Fruit fly (Drosophila melanogaster): Measurements from ENCODE around the gene if.

if gene

DNA sequence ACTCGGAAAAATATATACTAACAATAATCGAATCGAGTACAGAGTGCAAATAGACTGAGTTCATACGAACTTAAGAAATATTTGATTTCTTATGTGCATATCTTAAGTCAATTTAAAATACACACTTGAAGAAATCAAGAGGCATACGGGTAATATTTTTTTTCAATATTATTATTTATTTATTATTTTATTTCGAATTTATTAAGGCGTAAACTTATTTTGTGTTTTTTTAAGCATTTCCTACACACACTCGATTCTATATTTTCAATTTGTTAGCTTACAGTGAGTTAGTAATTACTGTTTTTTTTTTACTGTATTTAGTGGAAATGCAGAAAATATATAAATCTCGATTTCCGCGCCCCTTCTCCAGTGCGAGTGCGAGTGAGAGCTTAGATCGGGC lies 30.0 kb upstream of the if start (continued):
- TF ChIP-seq bbx (GFP tag; IDR thresholded peaks at IDR 0.05; ENCODE audit: partially characterized antibody) (no peak), CG5953 (GFP tag; IDR thresholded peaks at IDR 0.05) (no peak), CG7786 (GFP tag; optimal IDR thresholded peaks at IDR 0.05) (no peak), klu (GFP tag; IDR thresholded peaks at IDR 0.05) (no peak), CG18619 (GFP tag; optimal IDR thresholded peaks at IDR 0.05) (no peak), C15 (GFP tag; IDR thresholded peaks at IDR 0.05) (no peak), MBD-R2 (GFP tag; IDR thresholded peaks at IDR 0.05) (no peak), H15 (GFP tag; IDR thresholded peaks at IDR 0.05) (no peak), H2.0 (GFP tag; IDR thresholded peaks at IDR 0.05) (peak; percentile 24; the same call in 1 of the 2 replicates), CG7372 (GFP tag; IDR thresholded peaks at IDR 0.05) (no peak), HmgZ (tag; optimal IDR thresholded peaks at IDR 0.05) (no peak), Adf1 (GFP tag; IDR thresholded peaks at IDR 0.05) (no peak), slp2 (GFP tag; optimal IDR thresholded peaks at IDR 0.05) (no peak), amos (GFP tag; IDR thresholded peaks at IDR 0.05; ENCODE audit: partially characterized antibody) (no peak), CG3995 (GFP tag; optimal IDR thresholded peaks at IDR 0.05) (no peak), CG14965 (GFP tag; optimal IDR thresholded peaks at IDR 0.05; ENCODE audit: borderline replicate concordance) (no peak), Usf (GFP tag; optimal IDR thresholded peaks at IDR 0.05) (no peak), scrt (GFP tag; optimal IDR thresholded peaks at IDR 0.05) (no peak), fd96Cb (tag; optimal IDR thresholded peaks at IDR 0.05) (peak; percentile 36), lab (GFP tag; optimal IDR thresholded peaks at IDR 0.05) (no peak), CG1024 (GFP tag; IDR thresholded peaks at IDR 0.05) (no peak), CkIIα-i1 (GFP tag; IDR thresholded peaks at IDR 0.05) (no peak), stwl (tag; optimal IDR thresholded peaks at IDR 0.05) (no peak), Eip74EF (GFP tag; optimal IDR thresholded peaks at IDR 0.05) (no peak), vfl (GFP tag; optimal IDR thresholded peaks at IDR 0.05) (no peak), Sox102F (GFP tag; optimal IDR thresholded peaks at IDR 0.05) (peak; percentile 46), pfk (GFP tag; optimal IDR thresholded peaks at IDR 0.05) (no peak), CG42726 (GFP tag; IDR thresholded peaks at IDR 0.05; ENCODE audit: partially characterized antibody) (no peak), lola (GFP tag; optimal IDR thresholded peaks at IDR 0.05) (no peak), CG10543 (GFP tag; optimal IDR thresholded peaks at IDR 0.05) (no peak), Abd-B (GFP tag; optimal IDR thresholded peaks at IDR 0.05) (no peak), cas (GFP tag; IDR thresholded peaks at IDR 0.05) (no peak), CG14050 (GFP tag; IDR thresholded peaks at IDR 0.05) (no peak), en (GFP tag; optimal IDR thresholded peaks at IDR 0.05) (no peak), Pdp1 (GFP tag; optimal IDR thresholded peaks at IDR 0.05) (no peak), cato (GFP tag; optimal IDR thresholded peaks at IDR 0.05; ENCODE audit: borderline replicate concordance) (no peak), tup (GFP tag; optimal IDR thresholded peaks at IDR 0.05) (no peak), croc (GFP tag; conservative IDR thresholded peaks at IDR 0.05) (no peak), CG13123 (GFP tag; optimal IDR thresholded peaks at IDR 0.05) (no peak), nerfin-2 (GFP tag; IDR thresholded peaks at IDR 0.05; ENCODE audit: partially characterized antibody) (no peak), pho (GFP tag; optimal IDR thresholded peaks at IDR 0.05) (no peak), wek (GFP tag; optimal IDR thresholded peaks at IDR 0.05) (no peak), Hmx (GFP tag; optimal IDR thresholded peaks at IDR 0.05) (no peak), Fer1 (GFP tag; optimal IDR thresholded peaks at IDR 0.05) (no peak), Drgx (GFP tag; IDR thresholded peaks at IDR 0.05) (no peak), tgo (GFP tag; IDR thresholded peaks at IDR 0.05) (peak; percentile 21; the same call in 2 of the 3 replicates), chn (GFP tag; optimal IDR thresholded peaks at IDR 0.05) (no peak), chinmo (GFP tag; IDR thresholded peaks at IDR 0.05; ENCODE audit: partially characterized antibody) (no peak), insv (GFP tag; optimal IDR thresholded peaks at IDR 0.05) (no peak), Hr78 (GFP tag; optimal IDR thresholded peaks at IDR 0.05) (no peak), sens-2 (GFP tag; IDR thresholded peaks at IDR 0.05) (no peak)
